Fruit fly (Drosophila melanogaster) whole organism, embryonic: ENCODE results near the gene CG14721.

Experiments
- Antp ChIP-seq: fragments of 200-800 bp; sonication (Bioruptor generic); optimal IDR thresholded peaks from 3 replicates; lab custom pipeline; 2016; ENCODE audit warnings: missing biosample characterization, missing genetic modification characterization
- CG10979 ChIP-seq: fragments of 200-800 bp; sonication (Bioruptor generic); optimal IDR thresholded peaks from 2 replicates; lab custom pipeline; 2018; ENCODE audit warnings: missing biosample characterization, mild to moderate bottlenecking, missing genetic modification characterization, moderate library complexity
- CG11504 ChIP-seq: fragments of 200-800 bp; sonication (Bioruptor generic); optimal IDR thresholded peaks from 3 replicates; lab custom pipeline; 2019; ENCODE audit warnings: missing biosample characterization, mild to moderate bottlenecking, missing genetic modification characterization, moderate library complexity
- CG12391 ChIP-seq: fragments of 200-800 bp; sonication (Bioruptor generic); optimal IDR thresholded peaks from 3 replicates; lab custom pipeline; 2018; ENCODE audit warnings: missing biosample characterization, mild to moderate bottlenecking, missing genetic modification characterization, moderate library complexity
- CG13287 ChIP-seq: fragments of 200-800 bp; sonication (Bioruptor generic); IDR thresholded peaks from 2 replicates; pipeline ENCODE4 v1.3.6; 2022; ENCODE audit warnings: missing biosample characterization, missing genetic modification characterization; ENCODE audit not compliant: partially characterized antibody
- CG15073 ChIP-seq: fragments of 200-800 bp; sonication (Bioruptor generic); optimal IDR thresholded peaks from 2 replicates; lab custom pipeline; 2016; ENCODE audit warnings: missing biosample characterization, missing genetic modification characterization
- CG1832 ChIP-seq: fragments of 200-800 bp; sonication (Bioruptor generic); optimal IDR thresholded peaks from 2 replicates; lab custom pipeline; 2017; ENCODE audit warnings: missing biosample characterization, mild to moderate bottlenecking, missing genetic modification characterization, inconsistent platforms
- CG2199 ChIP-seq: fragments of 200-800 bp; sonication (Bioruptor generic); IDR thresholded peaks from 3 replicates; pipeline ENCODE4 v1.3.6; 2022; ENCODE audit warnings: missing biosample characterization, missing genetic modification characterization
- CG2712 ChIP-seq: fragments of 200-800 bp; optimal IDR thresholded peaks from 3 replicates; lab custom pipeline; 2019; ENCODE audit warnings: missing biosample characterization, mild to moderate bottlenecking, missing genetic modification characterization, moderate library complexity
- CG31388 ChIP-seq: fragments of 200-800 bp; sonication (Bioruptor generic); optimal IDR thresholded peaks from 2 replicates; lab custom pipeline; 2016; ENCODE audit warnings: missing biosample characterization, missing genetic modification characterization
- CG3407 ChIP-seq: fragments of 200-800 bp; sonication (Bioruptor generic); optimal IDR thresholded peaks from 2 replicates; lab custom pipeline; 2018; ENCODE audit warnings: missing biosample characterization, mild to moderate bottlenecking, missing genetic modification characterization
- CG42726 ChIP-seq: fragments of 200-800 bp; sonication (Bioruptor generic); IDR thresholded peaks from 2 replicates; pipeline ENCODE4 v1.3.6; 2022; ENCODE audit warnings: missing biosample characterization, missing genetic modification characterization; ENCODE audit not compliant: partially characterized antibody
- CG4404 ChIP-seq: fragments of 200-800 bp; sonication (Bioruptor generic); IDR thresholded peaks from 2 replicates; pipeline ENCODE4 v1.3.6; 2022; ENCODE audit warnings: missing biosample characterization, missing genetic modification characterization
- CG6254 ChIP-seq: fragments of 200-800 bp; sonication (Bioruptor generic); optimal IDR thresholded peaks from 3 replicates; lab custom pipeline; 2017; ENCODE audit warnings: mild to moderate bottlenecking, missing biosample characterization, missing genetic modification reagents, missing genetic modification characterization
- CG7987 ChIP-seq: fragments of 200-800 bp; sonication (Bioruptor generic); optimal IDR thresholded peaks from 2 replicates; lab custom pipeline; 2018; ENCODE audit warnings: missing biosample characterization, mild to moderate bottlenecking, missing genetic modification characterization, moderate library complexity
- CG8290 ChIP-seq, 3 experiments: fragments of 200-800 bp; sonication (Bioruptor generic); optimal IDR thresholded peaks; 2 replicates each; lab custom pipeline; 2016 to 2019; ENCODE audit warnings: missing biosample characterization in 3 of 3, missing genetic modification characterization in 3 of 3, mild to moderate bottlenecking in 2 of 3, moderate library complexity in 1 of 3
- CG8478 ChIP-seq: fragments of >200 bp; optimal IDR thresholded peaks from 2 replicates; lab custom pipeline; 2018
- CrebB ChIP-seq: fragments of 200-800 bp; sonication (Bioruptor generic); optimal IDR thresholded peaks from 3 replicates; lab custom pipeline; 2018; ENCODE audit warnings: missing biosample characterization, mild to moderate bottlenecking, missing genetic modification characterization
- Hmr ChIP-seq: fragments of 200-800 bp; sonication (Bioruptor generic); optimal IDR thresholded peaks from 3 replicates; lab custom pipeline; 2017; ENCODE audit warnings: mild to moderate bottlenecking, missing biosample characterization, missing genetic modification reagents, missing genetic modification characterization
- Hr51 ChIP-seq, 2 experiments: fragments of 200-800 bp; sonication (Bioruptor generic); optimal IDR thresholded peaks; 2 replicates in 1 of 2; 3 replicates in 1 of 2; lab custom pipeline; 2016 to 2018; ENCODE audit warnings: missing biosample characterization in 2 of 2, missing genetic modification characterization in 2 of 2, mild to moderate bottlenecking in 1 of 2, moderate library complexity in 1 of 2
- Med ChIP-seq: fragments of 200-800 bp; sonication (Bioruptor generic); peaks from one replicate; lab custom pipeline; 2016; ENCODE audit warnings: missing biosample characterization, missing genetic modification characterization, mild to moderate bottlenecking, inconsistent platforms, moderate library complexity
- Nf-YC ChIP-seq: fragments of 200-800 bp; optimal IDR thresholded peaks from 3 replicates; lab custom pipeline; 2019; ENCODE audit warnings: missing biosample characterization, mild to moderate bottlenecking, missing genetic modification characterization, moderate library complexity
- Opbp ChIP-seq: fragments of 200-800 bp; sonication (Bioruptor generic); IDR thresholded peaks from 3 replicates; pipeline ENCODE4 v1.3.6; 2022; ENCODE audit warnings: missing biosample characterization, missing genetic modification characterization; ENCODE audit not compliant: partially characterized antibody
- PHDP ChIP-seq: fragments of 200-800 bp; sonication (Bioruptor generic); optimal IDR thresholded peaks from 3 replicates; lab custom pipeline; 2018; ENCODE audit warnings: missing biosample characterization, mild to moderate bottlenecking, missing genetic modification characterization, moderate library complexity
- Ptx1 ChIP-seq: fragments of 200-800 bp; sonication (Bioruptor generic); IDR thresholded peaks from 2 replicates; pipeline ENCODE4 v1.3.6; 2022; ENCODE audit warnings: missing biosample characterization, missing genetic modification characterization
- Rfx ChIP-seq: fragments of 200-800 bp; sonication (Bioruptor generic); IDR thresholded peaks from 2 replicates; pipeline ENCODE4 v1.3.6; 2022; ENCODE audit warnings: missing biosample characterization, missing genetic modification characterization
- Sry-δ ChIP-seq: fragments of 200-800 bp; sonication (Bioruptor generic); optimal IDR thresholded peaks from 2 replicates; lab custom pipeline; 2016; ENCODE audit warnings: missing biosample characterization, missing genetic modification characterization
- Stat92E ChIP-seq, 3 experiments: fragments of >200 bp in 2 of 3; fragments of 200-800 bp in 1 of 3; sonication (Bioruptor generic) in 1 of 3; optimal IDR thresholded peaks; 2 replicates each; lab custom pipeline; 2017 to 2019; ENCODE audit warnings: missing biosample characterization in 3 of 3, missing genetic modification characterization in 3 of 3, mild to moderate bottlenecking in 1 of 3, moderate library complexity in 1 of 3
- Tbp ChIP-seq: fragments of >200 bp; optimal IDR thresholded peaks from 2 replicates; lab custom pipeline; 2018; ENCODE audit warnings: missing biosample characterization, missing genetic modification characterization
- Vsx1 ChIP-seq: fragments of 200-800 bp; sonication (Bioruptor generic); optimal IDR thresholded peaks from 2 replicates; lab custom pipeline; 2017; ENCODE audit warnings: missing biosample characterization, mild to moderate bottlenecking, missing genetic modification characterization, missing genetic modification reagents
- ac ChIP-seq: fragments of 200-800 bp; sonication (Bioruptor generic); optimal IDR thresholded peaks from 3 replicates; lab custom pipeline; 2017; ENCODE audit warnings: missing biosample characterization, mild to moderate bottlenecking, missing genetic modification characterization
- ase ChIP-seq: fragments of 200-800 bp; sonication (Bioruptor generic); IDR thresholded peaks from 3 replicates; pipeline ENCODE4 v1.3.6; 2022; ENCODE audit warnings: missing biosample characterization, missing genetic modification characterization
- cato ChIP-seq: fragments of 200-800 bp; sonication (Bioruptor generic); optimal IDR thresholded peaks from 2 replicates; lab custom pipeline; 2016; ENCODE audit warnings: missing biosample characterization, missing genetic modification characterization, borderline replicate concordance
- chm ChIP-seq: fragments of 200-800 bp; sonication (Bioruptor generic); IDR thresholded peaks from 2 replicates; pipeline ENCODE4 v1.3.6; 2022; ENCODE audit warnings: missing biosample characterization, missing genetic modification characterization
- disco-r ChIP-seq: fragments of 200-800 bp; sonication (Bioruptor generic); optimal IDR thresholded peaks from 2 replicates; lab custom pipeline; 2016; ENCODE audit warnings: missing biosample characterization, missing genetic modification characterization
- eve ChIP-seq, 2 experiments: fragments of >200 bp; optimal IDR thresholded peaks; 2 replicates each; lab custom pipeline; 2017; ENCODE audit warnings: missing biosample characterization in 2 of 2, missing genetic modification characterization in 2 of 2
- fd3F ChIP-seq: fragments of 200-800 bp; sonication (Bioruptor generic); optimal IDR thresholded peaks from 2 replicates; lab custom pipeline; 2018; ENCODE audit warnings: missing biosample characterization, mild to moderate bottlenecking, missing genetic modification characterization, moderate library complexity
- gcm ChIP-seq: fragments of 200-800 bp; sonication (Bioruptor generic); optimal IDR thresholded peaks from 2 replicates; lab custom pipeline; 2019; ENCODE audit warnings: missing biosample characterization, mild to moderate bottlenecking, missing genetic modification characterization, moderate library complexity
- gsb ChIP-seq: fragments of 200-800 bp; sonication (Bioruptor generic); IDR thresholded peaks from 2 replicates; pipeline ENCODE4 v1.3.6; 2022; ENCODE audit warnings: missing biosample characterization, missing genetic modification characterization
- hbn ChIP-seq: fragments of 200-800 bp; sonication (Bioruptor generic); IDR thresholded peaks from 2 replicates; pipeline ENCODE4 v1.3.6; 2022; ENCODE audit warnings: missing biosample characterization, missing genetic modification characterization; ENCODE audit not compliant: partially characterized antibody
- luna ChIP-seq: fragments of 200-800 bp; sonication (Bioruptor generic); optimal IDR thresholded peaks from 2 replicates; lab custom pipeline; 2016; ENCODE audit warnings: missing biosample characterization, missing genetic modification characterization
- maf-S ChIP-seq: fragments of 200-800 bp; sonication (Bioruptor generic); optimal IDR thresholded peaks from 2 replicates; lab custom pipeline; 2016; ENCODE audit warnings: missing biosample characterization, missing genetic modification characterization
- psq ChIP-seq: fragments of 200-800 bp; sonication (Bioruptor generic); optimal IDR thresholded peaks from 2 replicates; lab custom pipeline; 2017; ENCODE audit warnings: missing biosample characterization, missing genetic modification characterization
- rib ChIP-seq: fragments of 200-800 bp; sonication (Bioruptor generic); IDR thresholded peaks from 2 replicates; pipeline ENCODE4 v1.3.6; 2022; ENCODE audit warnings: missing biosample characterization, missing genetic modification characterization
- schlank ChIP-seq: fragments of 200-800 bp; sonication (Bioruptor generic); optimal IDR thresholded peaks from 2 replicates; lab custom pipeline; 2018; ENCODE audit warnings: missing biosample characterization, mild to moderate bottlenecking, missing genetic modification characterization
- sr ChIP-seq: fragments of 200-800 bp; sonication (Bioruptor generic); IDR thresholded peaks from 3 replicates; pipeline ENCODE4 v1.3.6; 2022; ENCODE audit warnings: missing biosample characterization, missing genetic modification characterization
- trem ChIP-seq: fragments of 200-800 bp; optimal IDR thresholded peaks from 3 replicates; lab custom pipeline; 2019; ENCODE audit warnings: missing biosample characterization, mild to moderate bottlenecking, missing genetic modification characterization, moderate library complexity

Gene CG14721

dm6 chr3R:11778012-11778865, 43.0 kb downstream of the CG14721 start (continued):
- TF ChIP-seq disco-r (GFP tag; lab: Kevin White, UChicago), result no peak
- 0 out of 3 replicates have a peak, but pooled peaks have one; percentile 21 for TF ChIP-seq ase (GFP tag; lab: Robert Waterston, UW)
- TF ChIP-seq Stat92E (GFP tag; optimal IDR thresholded peaks at IDR 0.05; lab: Kevin White, UChicago), result peak in 1 of 3 experiments; percentile 74
- no peak for TF ChIP-seq maf-S (GFP tag; lab: Kevin White, UChicago)
- no peak for TF ChIP-seq schlank (tag; lab: Kevin White, UChicago)
- peak; percentile 76 for TF ChIP-seq CG11504
- TF ChIP-seq CG10979, result peak; percentile 54
- peak; percentile 62 for TF ChIP-seq Nf-YC (tag; lab: Kevin White, UChicago)
- peak; percentile 24 for TF ChIP-seq PHDP
- TF ChIP-seq CG13287, result peak; percentile 32; the same call in 1 of the 2 replicates
- no peak for TF ChIP-seq CG31388 (GFP tag; lab: Kevin White, UChicago)
- TF ChIP-seq Hmr (GFP tag; lab: Kevin White, UChicago), result peak; percentile 54
- TF ChIP-seq Antp (GFP tag; lab: Kevin White, UChicago), result peak; percentile 48
- peak; percentile 75 for TF ChIP-seq Opbp (GFP tag; lab: Robert Waterston, UW)
- peak; percentile 53 to 58 for TF ChIP-seq Hr51 (GFP tag; optimal IDR thresholded peaks at IDR 0.05; lab: Kevin White, UChicago)
- no peak for TF ChIP-seq trem (tag; lab: Kevin White, UChicago)
- peak; percentile 57; the same call in 1 of the 2 replicates for TF ChIP-seq CG42726
- TF ChIP-seq CG2199 (GFP tag; lab: Robert Waterston, UW), result peak; percentile 95
- peak; percentile 47 for TF ChIP-seq CG3407
- peak; percentile 33 for TF ChIP-seq CG15073 (GFP tag; lab: Kevin White, UChicago)
- no peak for TF ChIP-seq Tbp (GFP tag; lab: Kevin White, UChicago)
- TF ChIP-seq fd3F (GFP tag; lab: Kevin White, UChicago), result peak; percentile 27
- TF ChIP-seq psq (GFP tag; lab: Kevin White, UChicago), result peak; percentile 6
- TF ChIP-seq Med, result peak; percentile 94
- peak; percentile 22 for TF ChIP-seq luna (GFP tag; lab: Kevin White, UChicago)
- TF ChIP-seq cato (GFP tag; lab: Kevin White, UChicago), result peak; percentile 42
- no peak for TF ChIP-seq CG1832 (GFP tag; lab: Kevin White, UChicago)
- peak; percentile 58; the same call in 1 of the 2 replicates for TF ChIP-seq CG4404 (GFP tag; lab: Robert Waterston, UW)
- TF ChIP-seq rib (GFP tag; lab: Robert Waterston, UW), result peak; percentile 78; the same call in 1 of the 2 replicates
- TF ChIP-seq chm (GFP tag; lab: Robert Waterston, UW), result peak; percentile 64; the same call in 1 of the 2 replicates
- 0 out of 2 replicates have a peak, but pooled peaks have one; percentile 21 for TF ChIP-seq hbn (GFP tag; lab: Robert Waterston, UW)
- peak; percentile 25 for TF ChIP-seq CrebB (tag; lab: Kevin White, UChicago)
- peak; percentile 69 for TF ChIP-seq CG7987 (GFP tag; lab: Kevin White, UChicago)
- peak; percentile 65 for TF ChIP-seq CG6254 (GFP tag; lab: Kevin White, UChicago)
- TF ChIP-seq Sry-δ (GFP tag; lab: Kevin White, UChicago), result no peak
- TF ChIP-seq CG8478 (lab: Kevin White, UChicago), result peak; percentile 4
- TF ChIP-seq Ptx1 (GFP tag; lab: Robert Waterston, UW), result peak; percentile 50; the same call in 1 of the 2 replicates
- peak; percentile 83 for TF ChIP-seq CG12391 (tag; lab: Kevin White, UChicago)
- TF ChIP-seq gcm (GFP tag; lab: Kevin White, UChicago), result peak; percentile 26
- peak; percentile 22 for TF ChIP-seq ac
- TF ChIP-seq CG8290 (GFP tag; optimal IDR thresholded peaks at IDR 0.05; lab: Kevin White, UChicago), result peak; percentile 49
- TF ChIP-seq CG8290 (tag; optimal IDR thresholded peaks at IDR 0.05; lab: Kevin White, UChicago), result peak; percentile 6 to 77
- no peak for TF ChIP-seq Vsx1
- peak in 1 of 2 experiments; percentile 94 for TF ChIP-seq eve (GFP tag; optimal IDR thresholded peaks at IDR 0.05; lab: Kevin White, UChicago)
- no peak for TF ChIP-seq sr (GFP tag; lab: Robert Waterston, UW)
- no peak for TF ChIP-seq gsb
- peak; percentile 78 for TF ChIP-seq CG2712
- TF ChIP-seq Rfx, result peak; percentile 50; the same call in 1 of the 2 replicates
